Fruit fly (Drosophila melanogaster) whole organism, prepupa: ENCODE data around the gene CG5973.

Source experiments
- CG10631 ChIP-seq: fragments of 200-800 bp; sonication (Bioruptor generic); optimal IDR thresholded peaks from 2 replicates; lab custom pipeline; 2016; ENCODE audit warnings: missing biosample characterization, missing genetic modification characterization
- CG10669 ChIP-seq: fragments of 200-800 bp; sonication (Bioruptor generic); optimal IDR thresholded peaks from 3 replicates; lab custom pipeline; 2018; ENCODE audit warnings: missing biosample characterization, mild to moderate bottlenecking, missing genetic modification characterization, moderate library complexity
- CG11294 ChIP-seq: fragments of 200-800 bp; sonication (Bioruptor generic); IDR thresholded peaks from 2 replicates; pipeline ENCODE4 v1.3.6; 2022; ENCODE audit warnings: missing biosample characterization, missing genetic modification characterization
- CG11902 ChIP-seq: fragments of 200-800 bp; sonication (Bioruptor generic); optimal IDR thresholded peaks from 3 replicates; lab custom pipeline; 2016; ENCODE audit warnings: missing biosample characterization, missing genetic modification characterization
- CG15336 ChIP-seq: fragments of 200-800 bp; sonication (Bioruptor generic); IDR thresholded peaks from 2 replicates; pipeline ENCODE4 v1.3.6; 2022; ENCODE audit warnings: missing biosample characterization, missing genetic modification characterization
- CG1621 ChIP-seq: fragments of 200-800 bp; sonication (Bioruptor generic); optimal IDR thresholded peaks from 3 replicates; lab custom pipeline; 2018; ENCODE audit warnings: missing biosample characterization, mild to moderate bottlenecking, missing genetic modification characterization
- CG32006 ChIP-seq: fragments of 200-800 bp; sonication (Bioruptor generic); optimal IDR thresholded peaks from 3 replicates; lab custom pipeline; 2017; ENCODE audit warnings: missing biosample characterization, mild to moderate bottlenecking, missing genetic modification characterization
- CG34406 ChIP-seq: fragments of 200-800 bp; sonication (Bioruptor generic); optimal IDR thresholded peaks from 3 replicates; lab custom pipeline; 2016; ENCODE audit warnings: missing biosample characterization, missing genetic modification characterization
- CG3919 ChIP-seq: fragments of 200-800 bp; sonication (Bioruptor generic); optimal IDR thresholded peaks from 3 replicates; lab custom pipeline; 2016; ENCODE audit warnings: missing biosample characterization, missing genetic modification characterization
- CG4318 ChIP-seq: fragments of 200-800 bp; sonication (Bioruptor generic); optimal IDR thresholded peaks from 3 replicates; lab custom pipeline; 2017; ENCODE audit warnings: missing biosample characterization, mild to moderate bottlenecking, missing genetic modification characterization
- CG6276 ChIP-seq: fragments of 200-800 bp; sonication (Bioruptor generic); optimal IDR thresholded peaks from 2 replicates; lab custom pipeline; 2017; ENCODE audit warnings: missing biosample characterization, mild to moderate bottlenecking, missing genetic modification characterization
- CG6792 ChIP-seq: fragments of 200-800 bp; sonication (Bioruptor generic); optimal IDR thresholded peaks from 3 replicates; lab custom pipeline; 2016; ENCODE audit warnings: missing biosample characterization, missing genetic modification characterization
- CG6808 ChIP-seq: fragments of 200-800 bp; sonication (Bioruptor generic); optimal IDR thresholded peaks from 3 replicates; lab custom pipeline; 2017; ENCODE audit warnings: missing biosample characterization, missing genetic modification characterization, mild to moderate bottlenecking, moderate library complexity, missing genetic modification reagents
- CG6854 ChIP-seq: fragments of 200-800 bp; sonication (Bioruptor generic); optimal IDR thresholded peaks from 2 replicates; lab custom pipeline; 2017; ENCODE audit warnings: missing biosample characterization, mild to moderate bottlenecking, missing genetic modification characterization
- CG8119 ChIP-seq: fragments of 200-800 bp; sonication (Bioruptor generic); IDR thresholded peaks from 3 replicates; pipeline ENCODE4 v1.3.6; 2022; ENCODE audit warnings: missing biosample characterization, missing genetic modification characterization
- CG8319 ChIP-seq: fragments of 200-800 bp; sonication (Bioruptor generic); optimal IDR thresholded peaks from 3 replicates; lab custom pipeline; 2016; ENCODE audit warnings: missing biosample characterization, missing genetic modification characterization
- Eip75B ChIP-seq: fragments of 200-800 bp; sonication (Bioruptor generic); optimal IDR thresholded peaks from 3 replicates; lab custom pipeline; 2016; ENCODE audit warnings: missing biosample characterization, missing genetic modification characterization
- Eip78C ChIP-seq: fragments of 200-800 bp; sonication (Bioruptor generic); peaks from one replicate; lab custom pipeline; 2016; ENCODE audit warnings: missing biosample characterization, missing genetic modification characterization
- Eip93F ChIP-seq: fragments of 200-800 bp; sonication (Bioruptor generic); optimal IDR thresholded peaks from 2 replicates; lab custom pipeline; 2016; ENCODE audit warnings: missing biosample characterization, mild to moderate bottlenecking, missing genetic modification characterization
- Ets96B ChIP-seq: fragments of 200-800 bp; optimal IDR thresholded peaks from 2 replicates; lab custom pipeline; 2019; ENCODE audit warnings: missing biosample characterization, mild to moderate bottlenecking, missing genetic modification characterization, moderate library complexity
- Gug ChIP-seq: fragments of 200-800 bp; sonication (Bioruptor generic); IDR thresholded peaks from 2 replicates; pipeline ENCODE4 v1.3.6; 2022; ENCODE audit warnings: missing biosample characterization, missing genetic modification characterization
- Hr39 ChIP-seq: fragments of 200-800 bp; sonication (Bioruptor generic); optimal IDR thresholded peaks from 2 replicates; lab custom pipeline; 2016; ENCODE audit warnings: missing biosample characterization, missing genetic modification characterization
- Hr4 ChIP-seq: fragments of 200-800 bp; sonication (Bioruptor generic); optimal IDR thresholded peaks from 3 replicates; lab custom pipeline; 2016; ENCODE audit warnings: missing biosample characterization, missing genetic modification characterization
- Met ChIP-seq: fragments of 200-800 bp; sonication (Bioruptor generic); optimal IDR thresholded peaks from 3 replicates; lab custom pipeline; 2016; ENCODE audit warnings: missing biosample characterization, missing genetic modification characterization
- OdsH ChIP-seq: fragments of 200-800 bp; sonication (Bioruptor generic); optimal IDR thresholded peaks from 3 replicates; lab custom pipeline; 2016; ENCODE audit warnings: missing biosample characterization, missing genetic modification characterization
- Smox ChIP-seq: fragments of 200-800 bp; sonication (Bioruptor generic); optimal IDR thresholded peaks from 3 replicates; lab custom pipeline; 2016; ENCODE audit warnings: missing biosample characterization, missing genetic modification characterization
- Sox14 ChIP-seq: fragments of 200-800 bp; sonication (Bioruptor generic); optimal IDR thresholded peaks from 3 replicates; lab custom pipeline; 2016; ENCODE audit warnings: missing biosample characterization, missing genetic modification characterization
- achi ChIP-seq: fragments of 200-800 bp; sonication (Bioruptor generic); optimal IDR thresholded peaks from 3 replicates; lab custom pipeline; 2016; ENCODE audit warnings: missing biosample characterization, missing genetic modification characterization
- cyc ChIP-seq: fragments of 200-800 bp; sonication (Bioruptor generic); optimal IDR thresholded peaks from 3 replicates; lab custom pipeline; 2016; ENCODE audit warnings: missing biosample characterization, missing genetic modification characterization
- dac ChIP-seq: fragments of 200-800 bp; sonication (Bioruptor generic); optimal IDR thresholded peaks from 2 replicates; lab custom pipeline; 2017; ENCODE audit warnings: missing biosample characterization, mild to moderate bottlenecking, missing genetic modification characterization
- dsx ChIP-seq: fragments of 200-800 bp; optimal IDR thresholded peaks from 3 replicates; lab custom pipeline; 2019; ENCODE audit warnings: missing biosample characterization, mild to moderate bottlenecking, missing genetic modification characterization, moderate library complexity; ENCODE audit not compliant: poor library complexity, severe bottlenecking
- eg ChIP-seq: fragments of 200-800 bp; sonication (Bioruptor generic); IDR thresholded peaks from 3 replicates; pipeline ENCODE4 v1.3.6; 2022; ENCODE audit warnings: missing biosample characterization, missing genetic modification characterization
- esn ChIP-seq: fragments of 200-800 bp; sonication (Bioruptor generic); optimal IDR thresholded peaks from 2 replicates; lab custom pipeline; 2016; ENCODE audit warnings: missing biosample characterization, mild to moderate bottlenecking, missing genetic modification characterization, moderate library complexity
- fd59A ChIP-seq: fragments of 200-800 bp; sonication (Bioruptor generic); optimal IDR thresholded peaks from 2 replicates; lab custom pipeline; 2017; ENCODE audit warnings: missing biosample characterization, mild to moderate bottlenecking, missing genetic modification characterization, missing genetic modification reagents
- fkh ChIP-seq: fragments of 200-800 bp; sonication (Bioruptor generic); optimal IDR thresholded peaks from 3 replicates; lab custom pipeline; 2017; ENCODE audit warnings: missing biosample characterization, mild to moderate bottlenecking, missing genetic modification characterization, moderate library complexity
- lz ChIP-seq: fragments of 200-800 bp; sonication (Bioruptor generic); optimal IDR thresholded peaks from 3 replicates; lab custom pipeline; 2016; ENCODE audit warnings: missing biosample characterization, missing genetic modification characterization
- ss ChIP-seq, 2 experiments: fragments of 200-800 bp; sonication (Bioruptor generic); optimal IDR thresholded peaks; 2 replicates in 1 of 2; 3 replicates in 1 of 2; lab custom pipeline; 2017 to 2018; ENCODE audit warnings: mild to moderate bottlenecking in 2 of 2, missing biosample characterization in 2 of 2, missing genetic modification characterization in 2 of 2, moderate library complexity in 1 of 2
- svp ChIP-seq: fragments of 200-800 bp; sonication (Bioruptor generic); peaks from one replicate; lab custom pipeline; 2016; ENCODE audit warnings: missing biosample characterization, missing genetic modification characterization
- topi ChIP-seq: fragments of 200-800 bp; sonication (Bioruptor generic); optimal IDR thresholded peaks from 3 replicates; lab custom pipeline; 2016; ENCODE audit warnings: missing biosample characterization, missing genetic modification characterization
- vri ChIP-seq: fragments of 200-800 bp; sonication (Bioruptor generic); optimal IDR thresholded peaks from 3 replicates; lab custom pipeline; 2016; ENCODE audit warnings: missing biosample characterization, mild to moderate bottlenecking, missing genetic modification characterization

Gene CG5973

DNA sequence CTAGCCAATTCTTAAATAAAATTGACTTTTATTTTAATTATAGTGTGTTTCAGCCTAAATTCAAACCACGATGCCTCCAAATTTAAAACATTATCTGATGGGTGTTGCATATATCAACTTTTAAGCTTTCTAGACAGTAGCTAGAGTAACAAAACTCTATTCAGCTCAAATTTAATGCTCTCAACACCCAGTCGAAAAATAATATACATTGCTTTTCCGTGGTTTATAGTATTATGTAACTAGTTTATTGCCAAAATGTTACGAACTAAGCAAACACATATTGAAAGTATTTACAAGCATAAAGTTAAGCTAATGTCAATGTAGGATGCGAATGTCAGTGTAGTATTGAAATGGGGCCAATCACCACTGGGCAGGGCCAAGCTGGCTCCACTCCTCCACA lies 7.0 kb upstream of the CG5973 start:
- TF ChIP-seq CG1621 (tag; lab: Kevin White, UChicago) (no peak), Smox (no peak)
- TF ChIP-seq, all 60 proteins: peak for 0

DNA sequence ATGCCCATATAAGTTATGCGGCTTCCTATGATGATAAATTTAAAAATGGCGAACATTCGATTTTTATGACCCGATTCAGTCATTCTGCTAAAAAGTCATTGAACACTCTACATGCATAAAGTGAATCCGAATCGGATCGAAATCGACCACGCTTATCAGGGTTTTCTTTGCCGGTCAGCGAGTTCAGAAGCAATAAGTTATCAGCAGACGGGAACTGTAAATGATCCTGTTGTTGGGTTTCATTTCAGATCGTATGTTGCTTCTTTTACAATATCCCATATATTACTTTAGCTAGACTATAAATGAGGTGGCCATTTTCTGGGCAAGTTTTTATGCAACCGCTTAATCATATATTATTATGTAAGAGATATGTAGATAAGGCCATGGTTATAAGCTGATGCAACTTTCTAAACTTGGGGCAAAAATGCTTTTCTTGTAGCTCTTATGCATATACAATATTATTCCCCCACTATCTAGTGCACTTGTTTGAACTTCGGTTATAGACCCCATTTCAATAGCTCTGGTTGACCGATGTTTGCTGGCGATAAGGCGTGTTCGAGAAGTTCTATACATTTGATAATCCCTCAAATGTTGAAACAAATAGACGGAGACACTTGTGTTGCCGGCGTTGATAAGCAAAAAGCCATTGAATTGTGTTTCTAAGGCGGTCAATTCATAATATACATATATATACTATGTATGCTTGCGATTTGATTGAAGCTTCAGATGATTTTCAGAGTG lies 5.3 kb upstream of the CG5973 start:
- TF ChIP-seq svp (peak; percentile 96), CG6276 (peak; percentile 25), vri (GFP tag; lab: Kevin White, UChicago) (peak; percentile 62), CG10669 (GFP tag; lab: Kevin White, UChicago) (no peak)
- TF ChIP-seq, all 60 proteins: peak for 3

DNA sequence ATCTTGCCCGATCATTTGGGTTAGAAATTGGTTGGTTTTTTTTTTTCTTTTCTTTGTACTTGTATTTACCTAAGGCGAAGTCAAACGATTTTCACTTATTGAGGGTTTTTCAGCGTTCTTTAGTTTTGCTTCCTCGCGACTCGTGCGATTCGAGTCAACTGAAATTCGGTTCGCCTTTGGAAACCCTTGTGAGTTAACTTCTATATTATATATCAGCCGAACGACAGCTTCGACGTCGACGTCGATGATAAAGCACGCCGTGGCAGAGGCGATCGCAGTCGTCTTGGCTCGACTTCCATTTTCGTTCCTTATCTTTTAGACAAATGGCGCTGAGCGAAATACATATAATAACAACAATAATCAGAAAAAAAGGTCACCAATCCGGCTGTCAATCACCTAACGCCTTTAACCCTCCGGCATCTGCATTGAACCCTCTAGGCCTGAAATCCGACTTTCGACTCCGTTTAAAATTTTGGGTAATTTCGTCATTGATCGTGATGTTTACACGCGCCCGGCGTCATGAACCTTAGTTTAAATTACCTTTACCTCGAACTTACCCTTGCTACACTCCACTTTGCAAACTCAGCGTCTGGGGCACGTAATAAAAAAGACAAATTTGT lies 3.8 kb upstream of the CG5973 start, which contains the start of gene CG5958:
Gene CG5958 (minus strand): TSS at position 180 of the 620 bp plus-strand sequence.
- TF ChIP-seq OdsH (GFP tag; lab: Kevin White, UChicago) = no peak
- no peak for TF ChIP-seq Met
- TF ChIP-seq cyc = no peak
- TF ChIP-seq esn = no peak
- no peak for TF ChIP-seq CG6854
- TF ChIP-seq vri (GFP tag; lab: Kevin White, UChicago) = peak; percentile 93
- TF ChIP-seq achi (GFP tag; lab: Kevin White, UChicago) = no peak
- peak; percentile 99 for TF ChIP-seq svp
- TF ChIP-seq Hr39 (GFP tag; lab: Kevin White, UChicago) = no peak
- TF ChIP-seq Eip78C = peak; percentile 66
- TF ChIP-seq CG6808 = no peak
- TF ChIP-seq CG6276 = no peak
- peak; percentile 8 for TF ChIP-seq CG3919
- no peak for TF ChIP-seq CG8319 (GFP tag; lab: Kevin White, UChicago)
- peak; percentile 84 for TF ChIP-seq Eip93F (GFP tag; lab: Kevin White, UChicago)
- no peak for TF ChIP-seq ss (GFP tag; optimal IDR thresholded peaks at IDR 0.05; lab: Kevin White, UChicago)
- no peak for TF ChIP-seq CG11902 (GFP tag; lab: Kevin White, UChicago)

DNA sequence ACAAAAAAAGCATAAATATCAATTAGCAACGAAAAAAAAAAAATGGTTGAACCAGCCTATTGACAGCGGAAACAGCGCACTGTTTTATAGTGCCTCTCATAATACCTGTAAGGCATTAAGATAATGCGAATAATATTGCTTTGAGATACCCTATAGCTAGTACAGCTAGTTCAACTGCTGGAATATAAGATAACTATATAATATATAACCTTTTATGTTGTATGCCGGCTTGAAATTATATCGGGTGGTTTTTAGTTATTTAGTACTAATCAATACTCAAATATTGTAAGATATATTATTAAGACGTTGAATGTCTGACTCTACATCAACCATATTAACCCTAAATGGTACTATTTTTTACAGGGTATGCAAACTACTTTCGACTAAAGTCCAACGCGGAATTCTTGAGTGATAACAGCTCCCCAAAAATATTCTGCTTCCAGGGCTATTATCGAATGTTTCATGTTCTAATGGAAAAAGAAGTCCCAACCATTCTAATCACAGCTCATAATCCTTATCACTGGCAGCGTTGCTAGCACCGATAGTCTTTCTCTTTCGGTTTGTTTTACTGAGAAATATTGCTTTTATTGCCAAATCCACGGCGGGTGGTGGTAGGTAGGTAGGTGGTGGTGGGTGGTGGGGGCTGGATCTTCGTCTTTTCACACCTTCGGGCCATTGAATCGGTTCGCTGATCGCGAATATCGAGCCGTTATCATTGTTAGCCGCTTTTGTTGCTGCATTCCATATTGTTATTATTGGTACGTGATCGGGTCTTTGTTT lies 3.1 kb upstream of the CG5973 start:
- TF ChIP-seq dsx (GFP tag; lab: Kevin White, UChicago) (no peak), fd59A (GFP tag; lab: Kevin White, UChicago) (no peak), CG8119 (GFP tag; lab: Robert Waterston, UW) (peak; percentile 64), topi (GFP tag; lab: Kevin White, UChicago) (no peak), ss (GFP tag; optimal IDR thresholded peaks at IDR 0.05; lab: Kevin White, UChicago) (no peak), CG10631 (GFP tag; lab: Kevin White, UChicago) (peak; percentile 18), Eip75B (GFP tag; lab: Kevin White, UChicago) (peak; percentile 11), Eip93F (GFP tag; lab: Kevin White, UChicago) (no peak), esn (peak; percentile 21), Ets96B (tag; lab: Kevin White, UChicago) (peak; percentile 48), CG34406 (GFP tag; lab: Kevin White, UChicago) (peak; percentile 31), OdsH (GFP tag; lab: Kevin White, UChicago) (peak; percentile 23), CG32006 (GFP tag; lab: Kevin White, UChicago) (peak; percentile 56), vri (GFP tag; lab: Kevin White, UChicago) (peak; percentile 74), Sox14 (GFP tag; lab: Kevin White, UChicago) (no peak), dac (GFP tag; lab: Kevin White, UChicago) (no peak), Eip78C (peak; percentile 60), CG6854 (no peak), eg (GFP tag; lab: Robert Waterston, UW) (peak; percentile 49; the same call in 1 of the 3 replicates), CG11294 (GFP tag; lab: Robert Waterston, UW) (no peak), CG15336 (peak; percentile 61), CG4318 (GFP tag; lab: Kevin White, UChicago) (no peak), Hr4 (GFP tag; lab: Kevin White, UChicago) (peak; percentile 41), lz (GFP tag; lab: Kevin White, UChicago) (peak; percentile 3), Gug (0 out of 2 replicates have a peak, but pooled peaks have one; percentile 8), achi (GFP tag; lab: Kevin White, UChicago) (peak; percentile 15), fkh (peak; percentile 11), CG6792 (GFP tag; lab: Kevin White, UChicago) (no peak)
